Fruit fly (Drosophila melanogaster) whole organism, wandering third instar larva: ENCODE measurements around the gene Unc50.

Experiments used
- Abd-B ChIP-seq: fragments of >200 bp; optimal IDR thresholded peaks from 2 replicates; lab custom pipeline; 2017; ENCODE audit warnings: missing biosample characterization, missing genetic modification characterization
- CG32264 ChIP-seq: fragments of 200-800 bp; sonication (Bioruptor generic); optimal IDR thresholded peaks from 2 replicates; lab custom pipeline; 2016; ENCODE audit warnings: missing biosample characterization, missing genetic modification characterization
- CG9705 ChIP-seq: fragments of 200-800 bp; sonication (Bioruptor generic); optimal IDR thresholded peaks from 2 replicates; lab custom pipeline; 2018; ENCODE audit warnings: missing biosample characterization, mild to moderate bottlenecking, missing genetic modification characterization
- CrebA ChIP-seq: fragments of 200-800 bp; sonication (Bioruptor generic); optimal IDR thresholded peaks from 2 replicates; lab custom pipeline; 2016; ENCODE audit warnings: missing biosample characterization, mild to moderate bottlenecking, missing genetic modification characterization, borderline replicate concordance
- Dfd ChIP-seq: fragments of >200 bp; optimal IDR thresholded peaks from 2 replicates; lab custom pipeline; 2017; ENCODE audit warnings: missing biosample characterization, missing genetic modification characterization
- Dif ChIP-seq: fragments of 200-275, 200-300 bp; sonication (Bioruptor generic); optimal IDR thresholded peaks from 2 replicates; lab custom pipeline; 2018; ENCODE audit warnings: missing biosample characterization, missing genetic modification characterization; ENCODE audit not compliant: partially characterized antibody
- GATAd ChIP-seq: sonication (Bioruptor generic); optimal IDR thresholded peaks from 2 replicates; lab custom pipeline; 2016; ENCODE audit warnings: missing biosample characterization, missing genetic modification characterization
- HLH106 ChIP-seq: fragments of 200-800 bp; optimal IDR thresholded peaks from 3 replicates; lab custom pipeline; 2019; ENCODE audit warnings: missing biosample characterization, mild to moderate bottlenecking, missing genetic modification characterization, moderate library complexity
- Hnf4 ChIP-seq: fragments of 200-800 bp; sonication (Bioruptor generic); optimal IDR thresholded peaks from 2 replicates; lab custom pipeline; 2016; ENCODE audit warnings: missing biosample characterization, mild to moderate bottlenecking, missing genetic modification characterization
- Hr78 ChIP-seq: fragments of >200 bp; optimal IDR thresholded peaks from 2 replicates; lab custom pipeline; 2017; ENCODE audit warnings: missing biosample characterization, missing genetic modification characterization
- Hr83 ChIP-seq: fragments of 200-300 bp; sonication (Bioruptor generic); optimal IDR thresholded peaks from 2 replicates; lab custom pipeline; 2016; ENCODE audit warnings: missing biosample characterization, mild to moderate bottlenecking, missing genetic modification characterization, moderate library complexity; ENCODE audit not compliant: poor library complexity, severe bottlenecking
- Jra ChIP-seq: sonication (Bioruptor generic); optimal IDR thresholded peaks from 2 replicates; lab custom pipeline; 2016; ENCODE audit warnings: missing biosample characterization, missing genetic modification characterization
- Mio ChIP-seq: sonication (Bioruptor generic); optimal IDR thresholded peaks from 2 replicates; lab custom pipeline; 2016; ENCODE audit warnings: missing biosample characterization, missing genetic modification characterization
- Myc ChIP-seq: fragments of >200 bp; optimal IDR thresholded peaks from 2 replicates; lab custom pipeline; 2017
- N ChIP-seq: fragments of >200 bp; optimal IDR thresholded peaks from 2 replicates; lab custom pipeline; 2018; ENCODE audit warnings: missing biosample characterization, missing external identifiers, missing genetic modification characterization
- OdsH ChIP-seq: fragments of 200-800 bp; sonication (Bioruptor generic); optimal IDR thresholded peaks from 2 replicates; lab custom pipeline; 2016; ENCODE audit warnings: missing biosample characterization, mild to moderate bottlenecking, missing genetic modification characterization
- Rel ChIP-seq, 2 experiments: fragments of 200-800 bp; sonication (Bioruptor generic) in 1 of 2; optimal IDR thresholded peaks; 2 replicates in 1 of 2; 3 replicates in 1 of 2; lab custom pipeline; 2016 to 2019; ENCODE audit warnings: mild to moderate bottlenecking in 2 of 2, missing biosample characterization in 2 of 2, missing genetic modification characterization in 2 of 2, moderate library complexity in 1 of 2
- Sp1 ChIP-seq: fragments of 200-800 bp; sonication (Bioruptor generic); optimal IDR thresholded peaks from 3 replicates; lab custom pipeline; 2019; ENCODE audit warnings: missing biosample characterization, mild to moderate bottlenecking, missing genetic modification characterization, moderate library complexity
- Vsx2 ChIP-seq: fragments of 200-300, 225-300 bp; sonication (Bioruptor generic); optimal IDR thresholded peaks from 2 replicates; lab custom pipeline; 2018; ENCODE audit warnings: missing biosample characterization, missing genetic modification characterization; ENCODE audit not compliant: partially characterized antibody
- br ChIP-seq: fragments of 200-800 bp; sonication (Bioruptor generic); optimal IDR thresholded peaks from 2 replicates; lab custom pipeline; 2016; ENCODE audit warnings: missing biosample characterization, missing genetic modification characterization
- brk ChIP-seq: fragments of 200-800 bp; sonication (Bioruptor generic); optimal IDR thresholded peaks from 2 replicates; lab custom pipeline; 2016; ENCODE audit warnings: missing biosample characterization, mild to moderate bottlenecking, missing genetic modification characterization
- dl ChIP-seq, 2 experiments: fragments of 175-275, 200-275 bp in 1 of 2; fragments of 200-275 bp in 1 of 2; sonication (Bioruptor generic); optimal IDR thresholded peaks; lab custom pipeline; 2018; ENCODE audit warnings: mild to moderate bottlenecking in 2 of 2, missing biosample characterization in 2 of 2, missing genetic modification characterization in 2 of 2, moderate library complexity in 2 of 2; ENCODE audit not compliant: partially characterized antibody in 2 of 2, insufficient read depth in 1 of 2
- dmrt93B ChIP-seq: fragments of 200-800 bp; sonication (Bioruptor generic); optimal IDR thresholded peaks from 2 replicates; lab custom pipeline; 2018; ENCODE audit warnings: missing biosample characterization, mild to moderate bottlenecking, missing genetic modification characterization
- dsf ChIP-seq: sonication (Bioruptor generic); optimal IDR thresholded peaks from 2 replicates; lab custom pipeline; 2016; ENCODE audit warnings: missing biosample characterization, missing genetic modification characterization, borderline replicate concordance
- ey ChIP-seq: fragments of 200-800 bp; sonication (Bioruptor generic); optimal IDR thresholded peaks from 2 replicates; lab custom pipeline; 2016; ENCODE audit warnings: missing biosample characterization, missing genetic modification characterization
- foxo ChIP-seq, 2 experiments: fragments of 200-800 bp; sonication (Bioruptor generic); optimal IDR thresholded peaks; 2 replicates in 1 of 2; 3 replicates in 1 of 2; lab custom pipeline; 2016 to 2017; ENCODE audit warnings: missing biosample characterization in 2 of 2, missing genetic modification characterization in 2 of 2
- fru ChIP-seq: fragments of 200-800 bp; sonication (Bioruptor generic); optimal IDR thresholded peaks from 3 replicates; lab custom pipeline; 2016; ENCODE audit warnings: missing biosample characterization, mild to moderate bottlenecking, missing genetic modification characterization
- h ChIP-seq: fragments of 200-800 bp; sonication (Bioruptor generic); optimal IDR thresholded peaks from 3 replicates; lab custom pipeline; 2016; ENCODE audit warnings: missing biosample characterization, mild to moderate bottlenecking, missing genetic modification characterization
- jim ChIP-seq: fragments of 175-275, 200-325 bp; sonication (Bioruptor generic); optimal IDR thresholded peaks from 2 replicates; lab custom pipeline; 2016; ENCODE audit warnings: missing biosample characterization, mild to moderate bottlenecking, missing genetic modification characterization
- lola ChIP-seq: fragments of >200 bp; optimal IDR thresholded peaks from 2 replicates; lab custom pipeline; 2017; ENCODE audit warnings: missing biosample characterization, missing genetic modification characterization
- pan ChIP-seq: fragments of >200 bp; optimal IDR thresholded peaks from 2 replicates; lab custom pipeline; 2017
- psq ChIP-seq: fragments of 200-800 bp; sonication (Bioruptor generic); optimal IDR thresholded peaks from 3 replicates; lab custom pipeline; 2017; ENCODE audit warnings: missing biosample characterization, mild to moderate bottlenecking, missing genetic modification characterization, moderate library complexity
- rgr ChIP-seq: fragments of 200-800 bp; sonication (Bioruptor generic); optimal IDR thresholded peaks from 3 replicates; lab custom pipeline; 2016; ENCODE audit warnings: missing biosample characterization, mild to moderate bottlenecking, missing genetic modification characterization
- sage ChIP-seq: fragments of 200-800 bp; sonication (Bioruptor generic); optimal IDR thresholded peaks from 2 replicates; lab custom pipeline; 2016; ENCODE audit warnings: missing biosample characterization, mild to moderate bottlenecking, missing genetic modification characterization
- sv ChIP-seq: fragments of 200-800 bp; sonication (Bioruptor generic); optimal IDR thresholded peaks from 3 replicates; lab custom pipeline; 2016; ENCODE audit warnings: missing biosample characterization, missing genetic modification characterization
- tai ChIP-seq: sonication (Bioruptor generic); optimal IDR thresholded peaks from 2 replicates; lab custom pipeline; 2016; ENCODE audit warnings: missing biosample characterization, missing genetic modification characterization
- usp ChIP-seq: fragments of >200 bp; optimal IDR thresholded peaks from 2 replicates; lab custom pipeline; 2017; ENCODE audit warnings: missing biosample characterization, missing genetic modification characterization
- woc ChIP-seq: sonication (Bioruptor generic); optimal IDR thresholded peaks from 2 replicates; lab custom pipeline; 2016; ENCODE audit warnings: missing biosample characterization, mild to moderate bottlenecking, missing genetic modification characterization

Unc50 gene

DNA sequence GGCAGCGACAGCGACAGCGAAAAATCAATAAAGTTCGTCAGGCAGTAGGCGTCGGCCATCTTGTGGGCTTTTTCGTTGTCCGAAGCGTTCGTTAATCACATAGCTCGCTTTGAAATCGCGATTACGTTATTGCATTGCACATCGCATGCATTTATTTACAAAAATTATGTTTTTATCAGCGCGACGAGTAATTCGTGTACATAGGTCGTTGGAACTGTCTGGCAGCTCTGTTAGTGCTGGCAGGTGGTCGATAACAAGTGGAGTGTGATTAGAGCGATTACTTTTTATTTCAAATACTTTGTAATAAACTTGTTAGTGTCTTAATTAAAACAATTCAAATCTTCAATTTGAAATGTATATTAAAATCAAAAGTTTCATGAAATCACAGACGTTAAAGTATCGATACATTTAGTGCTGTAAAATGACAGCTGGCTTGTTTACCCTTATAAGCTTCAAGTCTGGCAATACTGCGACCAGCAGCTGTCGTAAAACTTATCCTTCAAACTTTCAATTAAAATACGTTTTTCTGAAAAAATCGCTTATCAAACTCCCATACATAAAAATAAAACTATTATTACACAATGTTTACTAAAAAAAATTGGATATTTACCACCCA, 12.6 kb downstream of the Unc50 start, which contains the start of gene CG8032 (continued):
- TF ChIP-seq CrebA (GFP tag; lab: Kevin White, UChicago) = no peak

DNA sequence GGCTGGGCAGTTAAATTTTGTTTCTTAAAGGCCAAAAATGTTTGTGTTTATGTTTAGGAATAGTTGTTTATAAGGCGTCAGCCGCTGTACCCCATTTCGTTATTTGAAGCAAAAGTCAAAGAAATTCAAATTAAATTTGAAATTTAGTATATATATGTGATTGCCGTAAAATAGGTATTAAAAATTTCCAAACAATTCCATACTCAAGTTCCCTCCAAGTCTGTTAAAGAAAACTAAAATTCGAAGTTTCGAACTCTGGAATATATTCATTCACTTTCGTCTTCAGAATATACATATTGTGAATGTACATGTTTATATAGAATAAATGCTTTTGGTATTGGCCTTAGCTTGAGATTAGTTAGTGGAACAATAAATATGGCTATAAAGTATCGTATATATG, 15.8 kb downstream of the Unc50 start, which contains the start of gene bel:
Gene bel, minus strand, starts transcription at position 101 of the 400 bp plus-strand sequence.
- TF ChIP-seq Dfd (GFP tag; lab: Kevin White, UChicago) (no peak), Hnf4 (GFP tag; lab: Kevin White, UChicago) (no peak), h (no peak), CG9705 (no peak), sv (GFP tag; lab: Kevin White, UChicago) (no peak), HLH106 (tag; lab: Kevin White, UChicago) (no peak), Mio (GFP tag; lab: Kevin White, UChicago) (no peak), CG32264 (GFP tag; lab: Kevin White, UChicago) (no peak), Hr83 (GFP tag; lab: Kevin White, UChicago) (no peak), CrebA (GFP tag; lab: Kevin White, UChicago) (no peak), pan (lab: Kevin White, UChicago) (no peak), Myc (no peak), jim (no peak), Dif (no peak), Rel (GFP tag; optimal IDR thresholded peaks at IDR 0.05; lab: Kevin White, UChicago) (no peak), Rel (tag; optimal IDR thresholded peaks at IDR 0.05; lab: Kevin White, UChicago) (no peak), N (GFP tag; lab: Kevin White, UChicago) (no peak), br (GFP tag; lab: Kevin White, UChicago) (no peak), tai (no peak), OdsH (GFP tag; lab: Kevin White, UChicago) (no peak)
- TF ChIP-seq, all 38 proteins: peak for 0

DNA sequence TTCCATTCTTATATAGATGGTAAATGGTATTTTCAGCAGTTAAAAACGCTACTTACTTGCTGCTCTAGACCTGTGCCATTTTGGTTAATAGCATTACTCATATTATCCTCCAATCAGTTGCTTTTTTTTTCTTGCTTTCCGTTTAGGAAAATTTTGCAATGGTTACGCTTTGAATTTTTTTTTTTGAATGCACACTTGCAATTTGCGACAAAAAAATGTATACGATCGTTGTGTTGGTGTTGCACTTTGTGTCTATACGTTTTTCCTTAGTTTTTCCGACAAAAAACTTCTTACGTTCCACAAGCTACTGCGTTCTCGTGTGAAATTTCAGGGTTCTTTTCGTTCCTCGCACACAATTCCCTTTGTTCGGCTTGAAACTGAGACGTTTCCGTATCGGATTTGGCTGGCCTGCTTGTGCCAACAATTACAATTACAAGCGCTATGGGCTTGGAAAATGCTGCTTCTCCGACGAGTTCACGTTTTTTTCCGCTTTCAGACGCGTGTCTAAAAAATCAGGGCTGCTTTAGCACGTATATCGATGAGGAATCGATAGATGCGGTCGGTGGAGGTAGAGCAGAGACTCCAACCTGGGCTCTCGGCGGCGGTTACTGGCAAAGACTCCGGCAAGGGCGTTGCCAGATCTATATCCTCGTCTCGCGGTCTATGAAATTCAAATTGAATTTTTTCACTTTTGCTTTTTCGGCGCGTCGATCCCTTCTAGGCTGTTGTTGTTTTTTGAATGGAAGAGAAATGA, 16.3 kb downstream of the Unc50 start:
- TF ChIP-seq Hr83 (GFP tag; lab: Kevin White, UChicago) = peak; percentile 32
- TF ChIP-seq CrebA (GFP tag; lab: Kevin White, UChicago) = no peak
- TF ChIP-seq Jra (GFP tag; lab: Kevin White, UChicago) = no peak
- TF ChIP-seq rgr (GFP tag; lab: Kevin White, UChicago) = peak; percentile 68
- TF ChIP-seq CG32264 (GFP tag; lab: Kevin White, UChicago) = no peak
- no peak for TF ChIP-seq brk
- TF ChIP-seq sv (GFP tag; lab: Kevin White, UChicago) = no peak
- TF ChIP-seq jim = no peak
- no peak for TF ChIP-seq dl (GFP tag; optimal IDR thresholded peaks at IDR 0.05; lab: Kevin White, UChicago; ENCODE audit: insufficient read depth in 1 of 2, partially characterized antibody in 2 of 2)
- TF ChIP-seq usp (GFP tag; lab: Kevin White, UChicago) = no peak
- TF ChIP-seq Hr78 = no peak
- no peak for TF ChIP-seq lola
- no peak for TF ChIP-seq psq (GFP tag; lab: Kevin White, UChicago)
- TF ChIP-seq GATAd = no peak
- TF ChIP-seq Mio (GFP tag; lab: Kevin White, UChicago) = no peak
- no peak for TF ChIP-seq OdsH (GFP tag; lab: Kevin White, UChicago)
- TF ChIP-seq Sp1 (GFP tag; lab: Kevin White, UChicago) = peak; percentile 60
- TF ChIP-seq h = peak; percentile 93
- no peak for TF ChIP-seq Vsx2 (GFP tag; lab: Kevin White, UChicago)
- no peak for TF ChIP-seq woc (GFP tag; lab: Kevin White, UChicago)
- peak; percentile 15 for TF ChIP-seq fru
- TF ChIP-seq ey (GFP tag; lab: Kevin White, UChicago) = peak; percentile 2
- TF ChIP-seq br (GFP tag; lab: Kevin White, UChicago) = peak; percentile 12
- TF ChIP-seq sage (GFP tag; lab: Kevin White, UChicago) = no peak
- TF ChIP-seq Rel (GFP tag; optimal IDR thresholded peaks at IDR 0.05; lab: Kevin White, UChicago) = no peak
- TF ChIP-seq Rel (tag; optimal IDR thresholded peaks at IDR 0.05; lab: Kevin White, UChicago) = peak; percentile 63
- TF ChIP-seq Abd-B = no peak
- no peak for TF ChIP-seq dmrt93B (GFP tag; lab: Kevin White, UChicago)
- no peak for TF ChIP-seq CG9705
- TF ChIP-seq tai = no peak
- no peak for TF ChIP-seq dsf (GFP tag; lab: Kevin White, UChicago)
- no peak for TF ChIP-seq Dfd (GFP tag; lab: Kevin White, UChicago)
- peak; percentile 42 for TF ChIP-seq Dif
- peak; percentile 50 for TF ChIP-seq Myc
- TF ChIP-seq Hnf4 (GFP tag; lab: Kevin White, UChicago) = peak; percentile 29
- no peak for TF ChIP-seq pan (lab: Kevin White, UChicago)
- no peak for TF ChIP-seq N (GFP tag; lab: Kevin White, UChicago)
- peak; percentile 38 for TF ChIP-seq HLH106 (tag; lab: Kevin White, UChicago)
- TF ChIP-seq foxo (GFP tag; optimal IDR thresholded peaks at IDR 0.05; lab: Kevin White, UChicago) = peak in 1 of 2 experiments; percentile 46
